Fruit fly (Drosophila melanogaster) whole organism, embryonic: ENCODE measurements around the gene CG10343.

ENCODE experiments used
- CG10321 ChIP-seq: fragments of 200-800 bp; sonication (Bioruptor generic); IDR thresholded peaks from 2 replicates; pipeline ENCODE4 v1.3.6; 2022; ENCODE audit warnings: missing biosample characterization, missing genetic modification characterization
- CG11504 ChIP-seq: fragments of 200-800 bp; sonication (Bioruptor generic); optimal IDR thresholded peaks from 3 replicates; lab custom pipeline; 2019; ENCODE audit warnings: missing biosample characterization, mild to moderate bottlenecking, missing genetic modification characterization, moderate library complexity
- CG12219 ChIP-seq: fragments of 200-800 bp; sonication (Bioruptor generic); optimal IDR thresholded peaks from 3 replicates; lab custom pipeline; 2018; ENCODE audit warnings: missing biosample characterization, mild to moderate bottlenecking, missing genetic modification characterization
- CG14860 ChIP-seq: fragments of 200-800 bp; sonication (Bioruptor generic); IDR thresholded peaks from 3 replicates; pipeline ENCODE4 v1.3.6; 2022; ENCODE audit warnings: missing biosample characterization, missing genetic modification characterization; ENCODE audit not compliant: partially characterized antibody
- CG15073 ChIP-seq: fragments of 200-800 bp; sonication (Bioruptor generic); optimal IDR thresholded peaks from 2 replicates; lab custom pipeline; 2016; ENCODE audit warnings: missing biosample characterization, missing genetic modification characterization
- CG1602 ChIP-seq: fragments of 200-800 bp; sonication (Bioruptor generic); optimal IDR thresholded peaks from 3 replicates; lab custom pipeline; 2016; ENCODE audit warnings: missing biosample characterization, missing genetic modification characterization
- CG1603 ChIP-seq: fragments of 200-800 bp; sonication (Bioruptor generic); optimal IDR thresholded peaks from 2 replicates; lab custom pipeline; 2019; ENCODE audit warnings: missing biosample characterization, mild to moderate bottlenecking, missing genetic modification characterization, moderate library complexity
- CG1832 ChIP-seq: fragments of 200-800 bp; sonication (Bioruptor generic); optimal IDR thresholded peaks from 2 replicates; lab custom pipeline; 2017; ENCODE audit warnings: missing biosample characterization, mild to moderate bottlenecking, missing genetic modification characterization, inconsistent platforms
- CG2202 ChIP-seq: fragments of 200-800 bp; sonication (Bioruptor generic); optimal IDR thresholded peaks from 2 replicates; lab custom pipeline; 2018; ENCODE audit warnings: missing biosample characterization, mild to moderate bottlenecking, missing genetic modification characterization
- CG4424 ChIP-seq: fragments of 200-800 bp; sonication (Bioruptor generic); optimal IDR thresholded peaks from 3 replicates; lab custom pipeline; 2016; ENCODE audit warnings: missing biosample characterization, missing genetic modification characterization
- CG5180 ChIP-seq: fragments of 200-800 bp; sonication (Bioruptor generic); optimal IDR thresholded peaks from 3 replicates; lab custom pipeline; 2017; ENCODE audit warnings: missing biosample characterization, missing genetic modification characterization, mild to moderate bottlenecking, moderate library complexity, missing genetic modification reagents
- CG6689 ChIP-seq: fragments of 200-800 bp; sonication (Bioruptor generic); IDR thresholded peaks from 2 replicates; pipeline ENCODE4 v1.3.6; 2022; ENCODE audit warnings: missing biosample characterization, missing genetic modification characterization
- CG7357 ChIP-seq: fragments of 200-800 bp; sonication (Bioruptor generic); IDR thresholded peaks from 3 replicates; pipeline ENCODE4 v1.3.6; 2022; ENCODE audit warnings: missing biosample characterization, missing genetic modification characterization
- CG7556 ChIP-seq: fragments of 200-800 bp; sonication (Bioruptor generic); optimal IDR thresholded peaks from 2 replicates; lab custom pipeline; 2017; ENCODE audit warnings: missing biosample characterization, mild to moderate bottlenecking, missing genetic modification characterization
- CG8359 ChIP-seq: fragments of 200-800 bp; sonication (Bioruptor generic); optimal IDR thresholded peaks from 2 replicates; lab custom pipeline; 2017; ENCODE audit warnings: missing biosample characterization, mild to moderate bottlenecking, missing genetic modification characterization, borderline replicate concordance
- CG8388 ChIP-seq: fragments of 200-800 bp; sonication (Bioruptor generic); optimal IDR thresholded peaks from 2 replicates; lab custom pipeline; 2019; ENCODE audit warnings: missing biosample characterization, mild to moderate bottlenecking, missing genetic modification characterization, moderate library complexity
- Chrac-16 ChIP-seq: fragments of 200-800 bp; sonication (Bioruptor generic); optimal IDR thresholded peaks from 3 replicates; lab custom pipeline; 2016; ENCODE audit warnings: missing biosample characterization, missing genetic modification characterization
- Dip2 ChIP-seq: fragments of 200-800 bp; sonication (Bioruptor generic); IDR thresholded peaks from 2 replicates; pipeline ENCODE4 v1.3.6; 2022; ENCODE audit warnings: missing biosample characterization, missing genetic modification characterization
- Dref ChIP-seq: fragments of 200-800 bp; sonication (Bioruptor generic); IDR thresholded peaks from 2 replicates; pipeline ENCODE4 v1.3.6; 2022; ENCODE audit warnings: missing biosample characterization, missing genetic modification characterization
- ERR ChIP-seq: fragments of 200-800 bp; sonication (Bioruptor generic); optimal IDR thresholded peaks from 2 replicates; lab custom pipeline; 2016; ENCODE audit warnings: missing biosample characterization, missing genetic modification characterization
- Fer1 ChIP-seq: fragments of 200-800 bp; sonication (Bioruptor generic); optimal IDR thresholded peaks from 2 replicates; lab custom pipeline; 2017; ENCODE audit warnings: missing biosample characterization, mild to moderate bottlenecking, missing genetic modification characterization
- Fer2 ChIP-seq: fragments of 200-800 bp; sonication (Bioruptor generic); optimal IDR thresholded peaks from 2 replicates; lab custom pipeline; 2018; ENCODE audit warnings: missing biosample characterization, mild to moderate bottlenecking, missing genetic modification characterization, moderate library complexity
- Gug ChIP-seq: fragments of 200-800 bp; sonication (Bioruptor generic); IDR thresholded peaks from 4 replicates; pipeline ENCODE4 v1.3.6; 2022; ENCODE audit warnings: missing biosample characterization, missing genetic modification characterization
- Lpt ChIP-seq: fragments of >200 bp; optimal IDR thresholded peaks from 2 replicates; lab custom pipeline; 2018; ENCODE audit warnings: missing biosample characterization, missing genetic modification characterization
- Mes4 ChIP-seq: fragments of 200-800 bp; sonication (Bioruptor generic); optimal IDR thresholded peaks from 2 replicates; lab custom pipeline; 2016; ENCODE audit warnings: missing biosample characterization, missing genetic modification characterization
- Nf-YA ChIP-seq: fragments of 200-800 bp; sonication (Bioruptor generic); IDR thresholded peaks from 2 replicates; pipeline ENCODE4 v1.3.6; 2022; ENCODE audit warnings: missing biosample characterization, missing genetic modification characterization
- Ravus ChIP-seq: fragments of 200-800 bp; sonication (Bioruptor generic); IDR thresholded peaks from 2 replicates; pipeline ENCODE4 v1.3.6; 2022; ENCODE audit warnings: missing biosample characterization, missing genetic modification characterization
- Scr ChIP-seq: fragments of 200-800 bp; sonication (Bioruptor generic); IDR thresholded peaks from 2 replicates; pipeline ENCODE4 v1.3.6; 2022; ENCODE audit warnings: missing biosample characterization, missing genetic modification characterization; ENCODE audit not compliant: partially characterized antibody
- Sin3A ChIP-seq: fragments of >200 bp; optimal IDR thresholded peaks from 2 replicates; lab custom pipeline; 2018
- Sry-β ChIP-seq: fragments of 200-800 bp; sonication (Bioruptor generic); optimal IDR thresholded peaks from 2 replicates; lab custom pipeline; 2018; ENCODE audit warnings: missing biosample characterization, mild to moderate bottlenecking, missing genetic modification characterization, moderate library complexity
- Taf1 ChIP-seq: fragments of 200-800 bp; sonication (Bioruptor generic); IDR thresholded peaks from 2 replicates; pipeline ENCODE4 v1.3.6; 2022; ENCODE audit warnings: missing biosample characterization, missing genetic modification characterization
- Usf ChIP-seq: fragments of 200-800 bp; sonication (Bioruptor generic); optimal IDR thresholded peaks from 2 replicates; lab custom pipeline; 2017; ENCODE audit warnings: missing genotype, missing biosample characterization, missing genetic modification characterization
- ara ChIP-seq: fragments of 200-800 bp; sonication (Bioruptor generic); IDR thresholded peaks from 2 replicates; pipeline ENCODE4 v1.3.6; 2022; ENCODE audit warnings: missing biosample characterization, missing genetic modification characterization
- chm ChIP-seq: fragments of 200-800 bp; sonication (Bioruptor generic); IDR thresholded peaks from 2 replicates; pipeline ENCODE4 v1.3.6; 2022; ENCODE audit warnings: missing biosample characterization, missing genetic modification characterization
- ci ChIP-seq: fragments of 200-800 bp; sonication (Bioruptor generic); IDR thresholded peaks from 3 replicates; pipeline ENCODE4 v1.3.6; 2022; ENCODE audit warnings: missing biosample characterization, missing genetic modification characterization
- corto ChIP-seq: fragments of 200-800 bp; sonication (Bioruptor generic); optimal IDR thresholded peaks from 2 replicates; lab custom pipeline; 2016; ENCODE audit warnings: missing biosample characterization, mild to moderate bottlenecking, missing genetic modification characterization, moderate library complexity
- ems ChIP-seq: fragments of 200-800 bp; sonication (Bioruptor generic); optimal IDR thresholded peaks from 3 replicates; lab custom pipeline; 2016; ENCODE audit warnings: missing biosample characterization, missing genetic modification characterization
- ewg ChIP-seq: fragments of 200-800 bp; sonication (Bioruptor generic); optimal IDR thresholded peaks from 3 replicates; lab custom pipeline; 2017; ENCODE audit warnings: mild to moderate bottlenecking, missing biosample characterization, missing genetic modification reagents, missing genetic modification characterization
- gt ChIP-seq: fragments of 200-800 bp; sonication (Bioruptor generic); IDR thresholded peaks from 2 replicates; pipeline ENCODE4 v1.3.6; 2022; ENCODE audit warnings: missing biosample characterization, missing genetic modification characterization
- inv ChIP-seq: fragments of 200-800 bp; sonication (Bioruptor generic); IDR thresholded peaks from 2 replicates; pipeline ENCODE4 v1.3.6; 2022; ENCODE audit warnings: missing biosample characterization, missing genetic modification characterization; ENCODE audit not compliant: partially characterized antibody
- lola ChIP-seq, 3 experiments: fragments of >200 bp in 2 of 3; fragments of 200-800 bp in 1 of 3; sonication (Bioruptor generic) in 1 of 3; optimal IDR thresholded peaks; 2 replicates each; lab custom pipeline; 2017 to 2019; ENCODE audit warnings: missing biosample characterization in 3 of 3, missing genetic modification characterization in 3 of 3, mild to moderate bottlenecking in 1 of 3, moderate library complexity in 1 of 3
- pan ChIP-seq, 4 experiments: fragments of >200 bp in 3 of 4; fragments of 200-800 bp in 1 of 4; sonication (Bioruptor generic) in 1 of 4; optimal IDR thresholded peaks in 3 of 4; IDR thresholded peaks in 1 of 4; 2 replicates each; pipeline versions ENCODE4 v1.3.6 to Lab custom; 2017 to 2022; ENCODE audit warnings: missing biosample characterization in 2 of 4, missing genetic modification characterization in 2 of 4, mixed read lengths in 1 of 4
- peb ChIP-seq: fragments of 200-800 bp; sonication (Bioruptor generic); IDR thresholded peaks from 2 replicates; pipeline ENCODE4 v1.3.6; 2022; ENCODE audit warnings: missing biosample characterization, missing genetic modification characterization
- phol ChIP-seq: fragments of 200-800 bp; sonication (Bioruptor generic); optimal IDR thresholded peaks from 3 replicates; lab custom pipeline; 2018; ENCODE audit warnings: missing biosample characterization, mild to moderate bottlenecking, missing genetic modification characterization, moderate library complexity
- pum ChIP-seq: fragments of 200-800 bp; sonication (Bioruptor generic); optimal IDR thresholded peaks from 2 replicates; lab custom pipeline; 2016; ENCODE audit warnings: missing biosample characterization, missing genetic modification characterization
- run ChIP-seq: fragments of 200-800 bp; sonication (Bioruptor generic); optimal IDR thresholded peaks from 3 replicates; lab custom pipeline; 2018; ENCODE audit warnings: missing biosample characterization, mild to moderate bottlenecking, missing genetic modification characterization
- sr ChIP-seq: fragments of 200-800 bp; sonication (Bioruptor generic); IDR thresholded peaks from 3 replicates; pipeline ENCODE4 v1.3.6; 2022; ENCODE audit warnings: missing biosample characterization, missing genetic modification characterization
- toy ChIP-seq: fragments of 200-800 bp; sonication (Bioruptor generic); IDR thresholded peaks from 2 replicates; pipeline ENCODE4 v1.3.6; 2022; ENCODE audit warnings: missing biosample characterization, missing genetic modification characterization
- tup ChIP-seq: fragments of 200-800 bp; sonication (Bioruptor generic); optimal IDR thresholded peaks from 2 replicates; lab custom pipeline; 2016; ENCODE audit warnings: missing biosample characterization, mild to moderate bottlenecking, missing genetic modification characterization, moderate library complexity
- wor ChIP-seq: fragments of 200-800 bp; sonication (Bioruptor generic); IDR thresholded peaks from 2 replicates; pipeline ENCODE4 v1.3.6; 2022; ENCODE audit warnings: missing biosample characterization, missing genetic modification characterization

The CG10343 gene

DNA sequence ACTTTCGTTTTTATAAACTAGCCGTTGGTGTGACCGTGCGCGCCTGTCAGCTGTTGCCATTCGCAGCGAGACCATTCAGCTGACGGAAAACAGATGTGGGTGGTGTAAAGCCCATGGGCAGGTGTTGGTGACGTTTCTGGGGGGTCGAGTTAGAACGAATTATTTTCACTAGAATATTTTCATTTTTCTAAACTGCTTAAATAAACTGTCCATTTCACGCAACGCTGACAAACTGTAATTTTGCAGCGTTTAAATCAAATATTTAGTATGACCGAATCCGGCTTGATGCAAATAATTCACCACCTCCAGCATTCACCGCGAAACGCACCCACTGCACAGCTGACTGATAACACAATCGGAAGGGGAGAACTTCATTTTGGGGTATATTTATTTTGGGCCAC, 7.9 kb upstream of the CG10343 start, which contains the start of the genes CG10383 and CG10338 (continued):
- TF ChIP-seq run (no peak), CG7556 (GFP tag; lab: Kevin White, UChicago) (peak; percentile 69), CG1603 (tag; lab: Kevin White, UChicago) (peak; percentile 93), Fer1 (peak; percentile 81), sr (peak; percentile 92), Mes4 (peak; percentile 70), Lpt (GFP tag; lab: Kevin White, UChicago) (no peak), tup (GFP tag; lab: Kevin White, UChicago) (peak; percentile 73), gt (GFP tag; lab: Robert Waterston, UW) (peak; percentile 68), Dref (GFP tag; lab: Robert Waterston, UW) (peak; percentile 38; the same call in 1 of the 2 replicates), Taf1 (peak; percentile 84), CG4424 (peak; percentile 84), CG6689 (peak; percentile 84), Fer2 (peak; percentile 47), pum (GFP tag; lab: Kevin White, UChicago) (peak; percentile 91), Usf (peak; percentile 59), ci (GFP tag; lab: Robert Waterston, UW) (peak; percentile 97), phol (peak; percentile 83), CG8359 (no peak), toy (GFP tag; lab: Robert Waterston, UW) (peak; percentile 76), Gug (peak; percentile 93), CG12219 (GFP tag; lab: Kevin White, UChicago) (peak; percentile 62), ems (GFP tag; lab: Kevin White, UChicago) (peak; percentile 80), CG1602 (GFP tag; lab: Kevin White, UChicago) (peak; percentile 84), CG10321 (peak; percentile 75), CG15073 (GFP tag; lab: Kevin White, UChicago) (no peak), CG2202 (peak; percentile 52), Sry-β (peak; percentile 9), inv (GFP tag; lab: Robert Waterston, UW) (no peak), pan (optimal IDR thresholded peaks at IDR 0.05; lab: Kevin White, UChicago) (no peak), pan (GFP tag; optimal IDR thresholded peaks at IDR 0.05 in 1 of 2, IDR thresholded peaks at IDR 0.05 in 1 of 2) (peak in 1 of 2 experiments; percentile 94), CG7357 (GFP tag; lab: Robert Waterston, UW) (peak; percentile 65; the same call in 2 of the 3 replicates), CG11504 (tag; lab: Kevin White, UChicago) (peak; percentile 70), corto (GFP tag; lab: Kevin White, UChicago) (peak; percentile 43), Sin3A (lab: Kevin White, UChicago) (peak; percentile 97), CG8388 (GFP tag; lab: Kevin White, UChicago) (peak; percentile 71), CG5180 (GFP tag; lab: Kevin White, UChicago) (peak; percentile 25), peb (GFP tag; lab: Robert Waterston, UW) (peak; percentile 77), ara (peak; percentile 81), Chrac-16 (GFP tag; lab: Kevin White, UChicago) (peak; percentile 90), Ravus (GFP tag; lab: Robert Waterston, UW) (peak; percentile 65), CG14860 (GFP tag; lab: Robert Waterston, UW) (no peak), CG1832 (GFP tag; lab: Kevin White, UChicago) (no peak), chm (GFP tag; lab: Robert Waterston, UW) (peak; percentile 89), Dip2 (GFP tag; lab: Robert Waterston, UW) (no peak), lola (GFP tag; optimal IDR thresholded peaks at IDR 0.05; lab: Kevin White, UChicago) (peak in 1 of 3 experiments; percentile 60), ERR (GFP tag; lab: Kevin White, UChicago) (peak; percentile 91), wor (GFP tag; lab: Robert Waterston, UW) (peak; percentile 74), ewg (GFP tag; lab: Kevin White, UChicago) (peak; percentile 72), Scr (GFP tag; lab: Robert Waterston, UW) (peak; percentile 23; the same call in 1 of the 2 replicates), Nf-YA (peak; percentile 79)
